Worm (Caenorhabditis elegans): Measurements from ENCODE around the gene T25B9.11.

Gene T25B9.11

DNA sequence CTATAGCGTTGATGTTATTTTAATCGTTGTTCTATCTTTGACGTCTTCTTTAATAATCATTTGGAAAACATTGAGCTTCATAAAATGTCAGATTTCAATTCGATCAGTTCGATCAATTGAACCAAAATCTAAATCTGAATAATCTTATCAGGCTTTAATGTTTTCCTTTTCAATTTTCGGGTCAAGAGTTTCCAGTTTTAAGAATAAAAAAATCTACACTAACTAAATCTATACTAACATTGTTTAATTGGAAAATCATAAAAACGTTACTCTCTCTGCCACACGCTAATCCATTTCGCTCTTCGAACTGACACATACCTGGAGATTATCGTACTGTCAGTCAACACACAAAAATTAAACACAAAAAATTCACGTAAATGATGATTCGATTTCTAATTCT is at the start of gene T25B9.11:
Gene T25B9.11 (plus strand): TSS at position 301 of the 400 bp plus-strand sequence.
- no peak for TF ChIP-seq lim-7 (GFP tag; IDR thresholded peaks at IDR 0.05)
- TF ChIP-seq skn-1 (tag; optimal IDR thresholded peaks at IDR 0.05) = no peak
- no peak for TF ChIP-seq Y5F2A.4 (GFP tag; optimal IDR thresholded peaks at IDR 0.05)
- no peak for TF ChIP-seq T20F7.1 (GFP tag; optimal IDR thresholded peaks at IDR 0.05)
- no peak for TF ChIP-seq mxl-3 (GFP tag; optimal IDR thresholded peaks at IDR 0.05)
- TF ChIP-seq rbr-2 (tag; optimal IDR thresholded peaks at IDR 0.05) = no peak
- TF ChIP-seq hif-1 (tag; optimal IDR thresholded peaks at IDR 0.05) = no peak
- TF ChIP-seq jun-1 (tag; optimal IDR thresholded peaks at IDR 0.05) = no peak
- no peak for TF ChIP-seq nhr-28 (tag; optimal IDR thresholded peaks at IDR 0.05)
- no peak for TF ChIP-seq set-16 (GFP tag; IDR thresholded peaks at IDR 0.05)
- no peak for TF ChIP-seq nhr-6 (tag; optimal IDR thresholded peaks at IDR 0.05)
- no peak for TF ChIP-seq ztf-11 (tag; optimal IDR thresholded peaks at IDR 0.05)
- TF ChIP-seq mep-1 (tag; optimal IDR thresholded peaks at IDR 0.05) = no peak
- TF ChIP-seq mdt-29 (GFP tag; IDR thresholded peaks at IDR 0.05) = no peak

DNA sequence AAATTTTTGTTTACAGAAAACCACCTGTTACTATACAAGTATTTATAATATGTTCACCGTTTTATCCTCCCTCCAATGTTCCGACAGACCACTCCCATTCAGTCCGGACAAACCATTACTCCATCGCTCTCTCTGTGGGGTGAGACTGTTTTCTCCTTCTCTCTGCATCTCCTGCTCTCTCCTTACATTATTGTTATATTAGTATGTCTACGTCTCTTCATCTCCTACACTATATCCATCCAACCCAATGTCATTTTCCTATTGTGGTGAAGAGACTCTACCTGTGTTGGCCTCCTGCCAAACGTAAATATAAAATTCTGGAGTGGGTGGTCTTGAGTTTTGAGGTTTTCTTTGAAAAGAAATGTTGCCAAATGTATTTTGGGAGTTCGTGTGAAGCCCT is 49.7 kb upstream of the T25B9.11 start:
- TF ChIP-seq snpc-1.2 (GFP tag; IDR thresholded peaks at IDR 0.05) (no peak), unc-62 (GFP tag; optimal IDR thresholded peaks at IDR 0.05 in 1 of 2) (peak in 1 of 2 experiments; percentile 10), unc-62 (tag; optimal IDR thresholded peaks at IDR 0.05) (no peak), nhr-28 (tag; optimal IDR thresholded peaks at IDR 0.05) (peak; percentile 40)

DNA sequence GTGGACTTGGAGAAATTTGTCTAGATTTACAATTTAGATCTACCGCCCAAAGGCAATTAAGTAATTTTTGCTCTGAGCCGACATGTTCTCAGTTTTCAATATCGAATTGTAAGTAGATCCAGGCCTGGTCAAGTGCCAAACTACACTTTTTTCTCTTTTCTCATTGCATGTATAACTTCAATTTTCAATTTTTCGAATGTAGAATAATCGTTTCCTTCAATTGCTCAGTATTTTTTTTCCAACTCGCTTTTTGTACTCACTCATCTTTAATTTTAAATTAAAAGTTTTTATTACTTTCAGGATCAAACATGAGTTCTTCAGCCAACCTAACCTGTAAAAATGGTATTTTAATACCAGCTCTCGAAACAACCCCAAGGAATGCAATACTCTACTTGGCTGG is 48.0 kb upstream of the T25B9.11 start, which contains the start of gene ncx-3:
Gene ncx-3 (plus strand): TSS at position 301 of the 400 bp plus-strand sequence.
- TF ChIP-seq nhr-41 (GFP tag; IDR thresholded peaks at IDR 0.05) (no peak), unc-62 (GFP tag; optimal IDR thresholded peaks at IDR 0.05 in 1 of 2) (peak in 1 of 2 experiments; percentile 74), unc-62 (tag; optimal IDR thresholded peaks at IDR 0.05) (no peak)

DNA sequence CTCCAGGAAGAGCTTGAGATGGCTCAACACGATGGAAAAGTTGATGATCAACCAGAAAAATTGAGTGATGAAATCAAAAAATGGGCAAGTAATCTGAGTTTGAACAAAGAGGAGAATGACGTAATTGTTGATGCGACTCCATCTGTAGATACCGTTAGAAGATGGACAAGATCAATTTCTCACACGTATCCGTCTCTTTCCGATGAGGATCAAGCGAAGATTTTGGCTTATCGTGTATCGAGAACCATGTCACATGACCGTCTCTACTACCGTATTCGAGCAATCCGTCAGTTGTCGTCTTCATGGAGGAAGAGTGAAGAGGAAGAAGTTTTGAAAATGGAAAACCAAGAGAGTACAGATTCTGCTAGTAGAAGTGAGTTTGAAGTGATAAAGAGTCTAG is 46.2 kb upstream of the T25B9.11 start:
- TF ChIP-seq nhr-28 (tag; optimal IDR thresholded peaks at IDR 0.05) = no peak
- no peak for TF ChIP-seq aly-2 (tag; optimal IDR thresholded peaks at IDR 0.05)
- no peak for TF ChIP-seq nhr-10 (tag; optimal IDR thresholded peaks at IDR 0.05)
- no peak for TF ChIP-seq zfp-2 (tag; optimal IDR thresholded peaks at IDR 0.05)
- no peak for TF ChIP-seq jun-1 (tag; optimal IDR thresholded peaks at IDR 0.05)
- no peak for TF ChIP-seq ztf-11 (tag; optimal IDR thresholded peaks at IDR 0.05)
- no peak for TF ChIP-seq zag-1 (tag; optimal IDR thresholded peaks at IDR 0.05)
- TF ChIP-seq hmg-1.1 (GFP tag; IDR thresholded peaks at IDR 0.05) = no peak
- no peak for TF ChIP-seq rbr-2 (tag; optimal IDR thresholded peaks at IDR 0.05)
- no peak for TF ChIP-seq dmd-6 (GFP tag; IDR thresholded peaks at IDR 0.05)
- no peak for TF ChIP-seq fos-1 (tag; optimal IDR thresholded peaks at IDR 0.05)
- TF ChIP-seq ZK546.5 (tag; optimal IDR thresholded peaks at IDR 0.05) = no peak
- TF ChIP-seq F44E2.7 (GFP tag; IDR thresholded peaks at IDR 0.05) = no peak
- TF ChIP-seq pha-4 (GFP tag; IDR thresholded peaks at IDR 0.05) = no peak
- TF ChIP-seq pha-4 (tag; optimal IDR thresholded peaks at IDR 0.05) = no peak
- no peak for TF ChIP-seq F37D6.2 (tag; optimal IDR thresholded peaks at IDR 0.05)
- TF ChIP-seq snpc-4 (tag; optimal IDR thresholded peaks at IDR 0.05) = no peak
- TF ChIP-seq lir-3 (tag; optimal IDR thresholded peaks at IDR 0.05) = no peak
- no peak for TF ChIP-seq lin-13 (GFP tag; optimal IDR thresholded peaks at IDR 0.05)
- TF ChIP-seq nhr-11 (tag; optimal IDR thresholded peaks at IDR 0.05) = no peak
- TF ChIP-seq ceh-28 (tag; optimal IDR thresholded peaks at IDR 0.05) = no peak

DNA sequence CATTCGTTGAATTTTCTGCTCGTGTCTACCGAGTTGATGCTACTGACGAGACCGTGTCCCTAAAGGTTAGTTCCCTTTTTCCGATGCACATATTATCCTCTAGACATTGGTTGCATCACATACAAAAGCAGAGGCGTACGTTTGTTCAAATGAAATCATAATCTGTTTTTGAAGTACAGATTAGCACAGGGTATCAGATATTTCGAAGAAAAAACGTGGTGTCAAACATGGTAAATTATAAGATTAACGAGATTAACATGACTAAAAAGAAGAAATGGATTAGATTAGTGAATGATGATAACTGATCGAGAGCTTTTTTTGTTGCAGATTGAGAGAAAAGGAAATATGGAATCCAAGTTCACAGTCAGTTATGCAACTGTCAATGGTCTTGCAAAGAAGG is 45.4 kb upstream of the T25B9.11 start:
- TF ChIP-seq ceh-62 (tag; optimal IDR thresholded peaks at IDR 0.05) (no peak), ctbp-1 (GFP tag; IDR thresholded peaks at IDR 0.05) (no peak), zip-11 (GFP tag; IDR thresholded peaks at IDR 0.05) (no peak), arid-1 (GFP tag; conservative IDR thresholded peaks at IDR 0.05) (no peak), dmd-6 (GFP tag; IDR thresholded peaks at IDR 0.05) (no peak), daf-19 (GFP tag; conservative IDR thresholded peaks at IDR 0.05) (no peak), skn-1 (tag; optimal IDR thresholded peaks at IDR 0.05) (no peak), nhr-28 (tag; optimal IDR thresholded peaks at IDR 0.05) (no peak), rbr-2 (tag; optimal IDR thresholded peaks at IDR 0.05) (no peak), T26A8.4 (GFP tag; IDR thresholded peaks at IDR 0.05) (no peak), set-16 (GFP tag; IDR thresholded peaks at IDR 0.05) (no peak), F49E8.2 (tag; optimal IDR thresholded peaks at IDR 0.05; ENCODE audit: borderline replicate concordance) (no peak), vab-7 (GFP tag; IDR thresholded peaks at IDR 0.05) (no peak), mxl-2 (GFP tag; conservative IDR thresholded peaks at IDR 0.05) (no peak), nhr-41 (GFP tag; IDR thresholded peaks at IDR 0.05) (no peak), duxl-1 (tag; optimal IDR thresholded peaks at IDR 0.05; ENCODE audit: poor library complexity) (no peak), lin-29 (GFP tag; IDR thresholded peaks at IDR 0.05) (no peak), zfp-2 (tag; optimal IDR thresholded peaks at IDR 0.05) (no peak)

Data from whole organism, L4 larva.